Worm (Caenorhabditis elegans): ENCODE results near the gene Y26G10.4.

- TF ChIP-seq dao-5 (tag; optimal IDR thresholded peaks at IDR 0.05) = no peak
- no peak for TF ChIP-seq W03F9.2 (tag; optimal IDR thresholded peaks at IDR 0.05)
- TF ChIP-seq him-1 (tag; optimal IDR thresholded peaks at IDR 0.05) = no peak
Observed at ce11 chrV:17662260-17662659, 36.7 kb downstream of the Y26G10.4 start.

All from whole organism, L4/young adult.